Worm (Caenorhabditis elegans) whole organism, mixed stage, embryonic: ENCODE measurements around the gene atg-2.

Experiments
- M03D4.4 ChIP-seq: sonication (generic microtip); optimal IDR thresholded peaks from 2 replicates; lab custom pipeline; 2017; ENCODE audit warnings: mild to moderate bottlenecking, missing genetic modification characterization, missing compliant biosample characterization
- blmp-1 ChIP-seq: fragments of 150-350 bp; optimal IDR thresholded peaks from 2 replicates; lab custom pipeline; 2014; ENCODE audit warnings: missing biosample characterization, missing genetic modification characterization
- ceh-83 ChIP-seq: fragments of 200-800 bp; sonication (Bioruptor generic); optimal IDR thresholded peaks from 2 replicates; lab custom pipeline; 2018; ENCODE audit warnings: mild to moderate bottlenecking, missing genetic modification characterization, missing compliant biosample characterization
- ces-1 ChIP-seq: fragments of 150-350 bp; optimal IDR thresholded peaks from 2 replicates; lab custom pipeline; 2014; ENCODE audit warnings: missing biosample characterization, missing genetic modification reagents, missing genetic modification characterization
- cnd-1 ChIP-seq: fragments of 200-800 bp; sonication (Bioruptor generic); optimal IDR thresholded peaks from 2 replicates; lab custom pipeline; 2018; ENCODE audit warnings: mild to moderate bottlenecking, missing genetic modification characterization, missing compliant biosample characterization
- drap-1 ChIP-seq: fragments of 200-800 bp; sonication (Bioruptor generic); optimal IDR thresholded peaks from 3 replicates; lab custom pipeline; 2018; ENCODE audit warnings: mild to moderate bottlenecking, missing genetic modification characterization, missing compliant biosample characterization
- elt-3 ChIP-seq: fragments of 150-350 bp; optimal IDR thresholded peaks from 2 replicates; lab custom pipeline; 2014; ENCODE audit warnings: missing biosample characterization, missing genetic modification characterization
- flh-1 ChIP-seq: fragments of 200-800 bp; sonication (Bioruptor generic); optimal IDR thresholded peaks from 2 replicates; lab custom pipeline; 2018; ENCODE audit warnings: mild to moderate bottlenecking, missing genetic modification characterization, moderate library complexity, missing compliant biosample characterization
- ham-2 ChIP-seq: fragments of 200-800 bp; sonication (Bioruptor generic); optimal IDR thresholded peaks from 2 replicates; lab custom pipeline; 2018; ENCODE audit warnings: mild to moderate bottlenecking, missing genetic modification characterization, missing compliant biosample characterization
- lin-32 ChIP-seq: fragments of 200-800 bp; sonication (Bioruptor generic); optimal IDR thresholded peaks from 2 replicates; lab custom pipeline; 2018; ENCODE audit warnings: mild to moderate bottlenecking, missing genetic modification characterization, missing compliant biosample characterization
- lsy-2 ChIP-seq: fragments of 150-350 bp; optimal IDR thresholded peaks from 2 replicates; lab custom pipeline; 2014; ENCODE audit warnings: missing biosample characterization, missing genetic modification characterization
- mab-5 ChIP-seq: fragments of 150-350 bp; optimal IDR thresholded peaks from 2 replicates; lab custom pipeline; 2014; ENCODE audit warnings: missing biosample characterization, missing genetic modification characterization
- mep-1 ChIP-seq: fragments of 150-350 bp; optimal IDR thresholded peaks from 2 replicates; lab custom pipeline; 2017; ENCODE audit warnings: missing biosample characterization, missing genetic modification reagents, missing genetic modification characterization, inconsistent platforms
- mls-2 ChIP-seq: sonication (generic microtip); optimal IDR thresholded peaks from 2 replicates; lab custom pipeline; 2016; ENCODE audit warnings: mild to moderate bottlenecking, missing genetic modification characterization, moderate library complexity, missing compliant biosample characterization
- nhr-12 ChIP-seq: fragments of 150-350 bp; optimal IDR thresholded peaks from 2 replicates; lab custom pipeline; 2014; ENCODE audit warnings: missing biosample characterization, missing genetic modification characterization
- nhr-2 ChIP-seq: fragments of 150-350 bp; optimal IDR thresholded peaks from 2 replicates; lab custom pipeline; 2014; ENCODE audit warnings: missing biosample characterization, missing genetic modification characterization
- nhr-237 ChIP-seq: fragments of 150-350 bp; optimal IDR thresholded peaks from 2 replicates; lab custom pipeline; 2014; ENCODE audit warnings: missing biosample characterization, missing genetic modification characterization
- nhr-28 ChIP-seq: fragments of 150-350 bp; optimal IDR thresholded peaks from 2 replicates; lab custom pipeline; 2014; ENCODE audit warnings: missing biosample characterization, missing genetic modification characterization
- pha-4 ChIP-seq: fragments of 150-350 bp; optimal IDR thresholded peaks from 2 replicates; lab custom pipeline; 2018; ENCODE audit warnings: missing biosample characterization, missing genetic modification reagents, missing genetic modification characterization
- sem-2 ChIP-seq: fragments of 200-800 bp; sonication (Bioruptor generic); optimal IDR thresholded peaks from 2 replicates; lab custom pipeline; 2018; ENCODE audit warnings: mild to moderate bottlenecking, missing genetic modification characterization, missing compliant biosample characterization
- snpc-4 ChIP-seq: fragments of 150-350 bp; optimal IDR thresholded peaks from 2 replicates; lab custom pipeline; 2014; ENCODE audit warnings: missing biosample characterization, missing genetic modification characterization
- sptf-1 ChIP-seq: sonication (generic microtip); optimal IDR thresholded peaks from 2 replicates; lab custom pipeline; 2017; ENCODE audit warnings: mild to moderate bottlenecking, missing genetic modification characterization, moderate library complexity, missing compliant biosample characterization
- tbx-8 ChIP-seq: fragments of 200-800 bp; sonication (Bioruptor generic); optimal IDR thresholded peaks from 2 replicates; lab custom pipeline; 2018; ENCODE audit warnings: mild to moderate bottlenecking, missing genetic modification characterization, moderate library complexity, missing compliant biosample characterization
- unc-120 ChIP-seq: sonication (generic microtip); optimal IDR thresholded peaks from 2 replicates; lab custom pipeline; 2017; ENCODE audit warnings: missing genetic modification characterization, missing compliant biosample characterization; ENCODE audit not compliant: poor library complexity, severe bottlenecking
- unc-39 ChIP-seq: fragments of 150-350 bp; optimal IDR thresholded peaks from 2 replicates; lab custom pipeline; 2014; ENCODE audit warnings: missing biosample characterization, missing genetic modification characterization
- unc-62 ChIP-seq: fragments of 150-350 bp; optimal IDR thresholded peaks from 2 replicates; lab custom pipeline; 2014; ENCODE audit warnings: missing biosample characterization, missing genetic modification reagents, missing genetic modification characterization
- zip-8 ChIP-seq: fragments of 150-350 bp; optimal IDR thresholded peaks from 2 replicates; lab custom pipeline; 2014; ENCODE audit warnings: missing biosample characterization, missing genetic modification characterization
- ztf-11 ChIP-seq: fragments of 150-350 bp; optimal IDR thresholded peaks from 2 replicates; lab custom pipeline; 2014; ENCODE audit warnings: missing biosample characterization, missing genetic modification characterization

atg-2 gene

ce11 chrX:6850412-6850811, 43.8 kb downstream of the atg-2 start:
- TF ChIP-seq flh-1 = no peak
- peak; percentile 38 for TF ChIP-seq ces-1 (GFP tag; lab: Kevin White, UChicago)

ce11 chrX:6853318-6853717, 46.8 kb downstream of the atg-2 start, which contains the start of gene rig-3:
rig-3 (plus strand) TSS chrX:6853618.
- TF ChIP-seq drap-1 (GFP tag; lab: Kevin White, UChicago) (no peak), sptf-1 (no peak), cnd-1 (no peak), ces-1 (GFP tag; lab: Kevin White, UChicago) (no peak), lin-32 (GFP tag; lab: Kevin White, UChicago) (no peak), ceh-83 (GFP tag; lab: Kevin White, UChicago) (no peak), ham-2 (GFP tag; lab: Kevin White, UChicago) (no peak), snpc-4 (tag; lab: Kevin White, UChicago) (no peak), nhr-12 (tag; lab: Kevin White, UChicago) (no peak), nhr-2 (tag; lab: Kevin White, UChicago) (no peak), unc-39 (tag; lab: Kevin White, UChicago) (no peak), mab-5 (tag; lab: Kevin White, UChicago) (no peak), nhr-237 (no peak), M03D4.4 (tag; lab: Kevin White, UChicago) (no peak), mep-1 (tag; lab: Kevin White, UChicago) (no peak), zip-8 (tag; lab: Kevin White, UChicago) (no peak)

ce11 chrX:6856793-6857192, 50.2 kb downstream of the atg-2 start:
- TF ChIP-seq ztf-11 (tag; lab: Kevin White, UChicago) (no peak), ces-1 (GFP tag; lab: Kevin White, UChicago) (peak; percentile 67), mab-5 (tag; lab: Kevin White, UChicago) (no peak), lsy-2 (tag; lab: Kevin White, UChicago) (no peak), pha-4 (tag; lab: Kevin White, UChicago) (no peak)
- TF ChIP-seq, all 35 proteins: peak for 1

ce11 chrX:6861564-6861963, 55.0 kb downstream of the atg-2 start:
- TF ChIP-seq sptf-1 (no peak), blmp-1 (tag; lab: Kevin White, UChicago) (no peak), unc-39 (tag; lab: Kevin White, UChicago) (no peak), sem-2 (GFP tag; lab: Kevin White, UChicago) (no peak), nhr-28 (no peak), lsy-2 (tag; lab: Kevin White, UChicago) (no peak), unc-120 (tag; lab: Kevin White, UChicago) (no peak)

ce11 chrX:6863032-6863431, 56.5 kb downstream of the atg-2 start, which contains the start of gene nep-4:
nep-4 (minus strand) TSS chrX:6863424.
- no peak for TF ChIP-seq zip-8 (tag; lab: Kevin White, UChicago)
- TF ChIP-seq pha-4 (tag; lab: Kevin White, UChicago) = no peak
- no peak for TF ChIP-seq lin-32 (GFP tag; lab: Kevin White, UChicago)
- TF ChIP-seq, all 35 proteins: peak for 0

ce11 chrX:6865839-6866238, 59.3 kb downstream of the atg-2 start, which contains the start of gene odr-10:
odr-10 (minus strand) TSS chrX:6865939.
- TF ChIP-seq nhr-12 (tag; lab: Kevin White, UChicago) (no peak), nhr-28 (no peak), unc-62 (no peak), ceh-83 (GFP tag; lab: Kevin White, UChicago) (no peak), mls-2 (tag; lab: Kevin White, UChicago) (no peak), unc-39 (tag; lab: Kevin White, UChicago) (no peak), elt-3 (tag; lab: Kevin White, UChicago) (no peak), pha-4 (tag; lab: Kevin White, UChicago) (no peak), tbx-8 (GFP tag; lab: Kevin White, UChicago) (no peak), cnd-1 (no peak), lsy-2 (tag; lab: Kevin White, UChicago) (no peak), sptf-1 (no peak)
